Fruit fly (Drosophila melanogaster) whole organism, prepupa: ENCODE data around the gene CG3982.

Experiments
- Blimp-1 ChIP-seq: fragments of 200-800 bp; sonication (Bioruptor generic); optimal IDR thresholded peaks from 3 replicates; lab custom pipeline; 2017; ENCODE audit warnings: missing biosample characterization, missing genetic modification characterization, mild to moderate bottlenecking, moderate library complexity, missing genetic modification reagents
- CG10631 ChIP-seq: fragments of 200-800 bp; sonication (Bioruptor generic); optimal IDR thresholded peaks from 2 replicates; lab custom pipeline; 2016; ENCODE audit warnings: missing biosample characterization, missing genetic modification characterization
- CG10669 ChIP-seq: fragments of 200-800 bp; sonication (Bioruptor generic); optimal IDR thresholded peaks from 3 replicates; lab custom pipeline; 2018; ENCODE audit warnings: missing biosample characterization, mild to moderate bottlenecking, missing genetic modification characterization, moderate library complexity
- CG11294 ChIP-seq: fragments of 200-800 bp; sonication (Bioruptor generic); IDR thresholded peaks from 2 replicates; pipeline ENCODE4 v1.3.6; 2022; ENCODE audit warnings: missing biosample characterization, missing genetic modification characterization
- CG11902 ChIP-seq: fragments of 200-800 bp; sonication (Bioruptor generic); optimal IDR thresholded peaks from 3 replicates; lab custom pipeline; 2016; ENCODE audit warnings: missing biosample characterization, missing genetic modification characterization
- CG15336 ChIP-seq: fragments of 200-800 bp; sonication (Bioruptor generic); IDR thresholded peaks from 2 replicates; pipeline ENCODE4 v1.3.6; 2022; ENCODE audit warnings: missing biosample characterization, missing genetic modification characterization
- CG1621 ChIP-seq: fragments of 200-800 bp; sonication (Bioruptor generic); optimal IDR thresholded peaks from 3 replicates; lab custom pipeline; 2018; ENCODE audit warnings: missing biosample characterization, mild to moderate bottlenecking, missing genetic modification characterization
- CG16779 ChIP-seq: fragments of 200-800 bp; sonication (Bioruptor generic); optimal IDR thresholded peaks from 3 replicates; lab custom pipeline; 2017; ENCODE audit warnings: missing biosample characterization, mild to moderate bottlenecking, missing genetic modification characterization
- CG3032 ChIP-seq: fragments of 200-800 bp; optimal IDR thresholded peaks from 2 replicates; lab custom pipeline; 2019; ENCODE audit warnings: missing biosample characterization, mild to moderate bottlenecking, missing genetic modification characterization, moderate library complexity
- CG31627 ChIP-seq: fragments of 200-800 bp; sonication (Bioruptor generic); optimal IDR thresholded peaks from 3 replicates; lab custom pipeline; 2016; ENCODE audit warnings: missing biosample characterization, missing genetic modification characterization
- CG32006 ChIP-seq: fragments of 200-800 bp; sonication (Bioruptor generic); optimal IDR thresholded peaks from 3 replicates; lab custom pipeline; 2017; ENCODE audit warnings: missing biosample characterization, mild to moderate bottlenecking, missing genetic modification characterization
- CG34406 ChIP-seq: fragments of 200-800 bp; sonication (Bioruptor generic); optimal IDR thresholded peaks from 3 replicates; lab custom pipeline; 2016; ENCODE audit warnings: missing biosample characterization, missing genetic modification characterization
- CG4318 ChIP-seq: fragments of 200-800 bp; sonication (Bioruptor generic); optimal IDR thresholded peaks from 3 replicates; lab custom pipeline; 2017; ENCODE audit warnings: missing biosample characterization, mild to moderate bottlenecking, missing genetic modification characterization
- CG6163 ChIP-seq: fragments of 200-800 bp; sonication (Bioruptor generic); IDR thresholded peaks from 3 replicates; pipeline ENCODE4 v1.3.6; 2022; ENCODE audit warnings: missing biosample characterization, missing genetic modification characterization
- CG6276 ChIP-seq: fragments of 200-800 bp; sonication (Bioruptor generic); optimal IDR thresholded peaks from 2 replicates; lab custom pipeline; 2017; ENCODE audit warnings: missing biosample characterization, mild to moderate bottlenecking, missing genetic modification characterization
- CG6792 ChIP-seq: fragments of 200-800 bp; sonication (Bioruptor generic); optimal IDR thresholded peaks from 3 replicates; lab custom pipeline; 2016; ENCODE audit warnings: missing biosample characterization, missing genetic modification characterization
- CG6808 ChIP-seq: fragments of 200-800 bp; sonication (Bioruptor generic); optimal IDR thresholded peaks from 3 replicates; lab custom pipeline; 2017; ENCODE audit warnings: missing biosample characterization, missing genetic modification characterization, mild to moderate bottlenecking, moderate library complexity, missing genetic modification reagents
- CG7368 ChIP-seq: fragments of 200-800 bp; sonication (Bioruptor generic); optimal IDR thresholded peaks from 3 replicates; lab custom pipeline; 2016; ENCODE audit warnings: missing biosample characterization, missing genetic modification characterization
- CG8319 ChIP-seq: fragments of 200-800 bp; sonication (Bioruptor generic); optimal IDR thresholded peaks from 3 replicates; lab custom pipeline; 2016; ENCODE audit warnings: missing biosample characterization, missing genetic modification characterization
- CG8632 ChIP-seq: fragments of 200-800 bp; sonication (Bioruptor generic); optimal IDR thresholded peaks from 3 replicates; lab custom pipeline; 2016; ENCODE audit warnings: missing biosample characterization, missing genetic modification characterization
- Eip75B ChIP-seq: fragments of 200-800 bp; sonication (Bioruptor generic); optimal IDR thresholded peaks from 3 replicates; lab custom pipeline; 2016; ENCODE audit warnings: missing biosample characterization, missing genetic modification characterization
- Eip78C ChIP-seq: fragments of 200-800 bp; sonication (Bioruptor generic); peaks from one replicate; lab custom pipeline; 2016; ENCODE audit warnings: missing biosample characterization, missing genetic modification characterization
- Eip93F ChIP-seq: fragments of 200-800 bp; sonication (Bioruptor generic); optimal IDR thresholded peaks from 2 replicates; lab custom pipeline; 2016; ENCODE audit warnings: missing biosample characterization, mild to moderate bottlenecking, missing genetic modification characterization
- Ets21C ChIP-seq: fragments of 200-800 bp; sonication (Bioruptor generic); optimal IDR thresholded peaks from 3 replicates; lab custom pipeline; 2016; ENCODE audit warnings: missing biosample characterization, missing genetic modification characterization
- Ets96B ChIP-seq: fragments of 200-800 bp; optimal IDR thresholded peaks from 2 replicates; lab custom pipeline; 2019; ENCODE audit warnings: missing biosample characterization, mild to moderate bottlenecking, missing genetic modification characterization, moderate library complexity
- Hr38 ChIP-seq: sonication (Bioruptor generic); optimal IDR thresholded peaks from 2 replicates; lab custom pipeline; 2016; ENCODE audit warnings: missing biosample characterization, missing genetic modification characterization
- Hr39 ChIP-seq: fragments of 200-800 bp; sonication (Bioruptor generic); optimal IDR thresholded peaks from 2 replicates; lab custom pipeline; 2016; ENCODE audit warnings: missing biosample characterization, missing genetic modification characterization
- Hr4 ChIP-seq: fragments of 200-800 bp; sonication (Bioruptor generic); optimal IDR thresholded peaks from 3 replicates; lab custom pipeline; 2016; ENCODE audit warnings: missing biosample characterization, missing genetic modification characterization
- Lpt ChIP-seq: fragments of 200-800 bp; sonication (Bioruptor generic); optimal IDR thresholded peaks from 3 replicates; lab custom pipeline; 2016; ENCODE audit warnings: missing biosample characterization, missing genetic modification characterization
- OdsH ChIP-seq: fragments of 200-800 bp; sonication (Bioruptor generic); optimal IDR thresholded peaks from 3 replicates; lab custom pipeline; 2016; ENCODE audit warnings: missing biosample characterization, missing genetic modification characterization
- Sox102F ChIP-seq: fragments of 200-800 bp; sonication (Bioruptor generic); optimal IDR thresholded peaks from 2 replicates; lab custom pipeline; 2016; ENCODE audit warnings: missing biosample characterization, mild to moderate bottlenecking, missing genetic modification characterization
- Sox14 ChIP-seq: fragments of 200-800 bp; sonication (Bioruptor generic); optimal IDR thresholded peaks from 3 replicates; lab custom pipeline; 2016; ENCODE audit warnings: missing biosample characterization, missing genetic modification characterization
- achi ChIP-seq: fragments of 200-800 bp; sonication (Bioruptor generic); optimal IDR thresholded peaks from 3 replicates; lab custom pipeline; 2016; ENCODE audit warnings: missing biosample characterization, missing genetic modification characterization
- acj6 ChIP-seq: fragments of 200-800 bp; sonication (Bioruptor generic); optimal IDR thresholded peaks from 3 replicates; lab custom pipeline; 2016; ENCODE audit warnings: missing biosample characterization, missing genetic modification characterization
- cyc ChIP-seq: fragments of 200-800 bp; sonication (Bioruptor generic); optimal IDR thresholded peaks from 3 replicates; lab custom pipeline; 2016; ENCODE audit warnings: missing biosample characterization, missing genetic modification characterization
- dac ChIP-seq: fragments of 200-800 bp; sonication (Bioruptor generic); optimal IDR thresholded peaks from 2 replicates; lab custom pipeline; 2017; ENCODE audit warnings: missing biosample characterization, mild to moderate bottlenecking, missing genetic modification characterization
- dsx ChIP-seq: fragments of 200-800 bp; optimal IDR thresholded peaks from 3 replicates; lab custom pipeline; 2019; ENCODE audit warnings: missing biosample characterization, mild to moderate bottlenecking, missing genetic modification characterization, moderate library complexity; ENCODE audit not compliant: poor library complexity, severe bottlenecking
- eg ChIP-seq: fragments of 200-800 bp; sonication (Bioruptor generic); IDR thresholded peaks from 3 replicates; pipeline ENCODE4 v1.3.6; 2022; ENCODE audit warnings: missing biosample characterization, missing genetic modification characterization
- esn ChIP-seq: fragments of 200-800 bp; sonication (Bioruptor generic); optimal IDR thresholded peaks from 2 replicates; lab custom pipeline; 2016; ENCODE audit warnings: missing biosample characterization, mild to moderate bottlenecking, missing genetic modification characterization, moderate library complexity
- fd59A ChIP-seq: fragments of 200-800 bp; sonication (Bioruptor generic); optimal IDR thresholded peaks from 2 replicates; lab custom pipeline; 2017; ENCODE audit warnings: missing biosample characterization, mild to moderate bottlenecking, missing genetic modification characterization, missing genetic modification reagents
- fd85E ChIP-seq: fragments of 200-800 bp; sonication (Bioruptor generic); optimal IDR thresholded peaks from 3 replicates; lab custom pipeline; 2016; ENCODE audit warnings: missing biosample characterization, missing genetic modification characterization
- fkh ChIP-seq: fragments of 200-800 bp; sonication (Bioruptor generic); optimal IDR thresholded peaks from 3 replicates; lab custom pipeline; 2017; ENCODE audit warnings: missing biosample characterization, mild to moderate bottlenecking, missing genetic modification characterization, moderate library complexity
- net ChIP-seq: fragments of 200-800 bp; sonication (Bioruptor generic); optimal IDR thresholded peaks from 3 replicates; lab custom pipeline; 2016; ENCODE audit warnings: missing biosample characterization, missing genetic modification characterization
- pdm3 ChIP-seq: fragments of 200-800 bp; sonication (Bioruptor generic); optimal IDR thresholded peaks from 3 replicates; lab custom pipeline; 2016; ENCODE audit warnings: missing biosample characterization, missing genetic modification characterization
- salr ChIP-seq, 2 experiments: fragments of 200-800 bp; sonication (Bioruptor generic); optimal IDR thresholded peaks; 3 replicates each; lab custom pipeline; 2016 to 2018; ENCODE audit warnings: missing biosample characterization in 2 of 2, missing genetic modification characterization in 2 of 2, mild to moderate bottlenecking in 1 of 2
- ss ChIP-seq, 2 experiments: fragments of 200-800 bp; sonication (Bioruptor generic); optimal IDR thresholded peaks; 2 replicates in 1 of 2; 3 replicates in 1 of 2; lab custom pipeline; 2017 to 2018; ENCODE audit warnings: mild to moderate bottlenecking in 2 of 2, missing biosample characterization in 2 of 2, missing genetic modification characterization in 2 of 2, moderate library complexity in 1 of 2
- svp ChIP-seq: fragments of 200-800 bp; sonication (Bioruptor generic); peaks from one replicate; lab custom pipeline; 2016; ENCODE audit warnings: missing biosample characterization, missing genetic modification characterization
- topi ChIP-seq: fragments of 200-800 bp; sonication (Bioruptor generic); optimal IDR thresholded peaks from 3 replicates; lab custom pipeline; 2016; ENCODE audit warnings: missing biosample characterization, missing genetic modification characterization

CG3982 gene

dm6 chr3L:9452422-9452821 lies 35.2 kb upstream of the CG3982 start:
- TF ChIP-seq CG4318 (GFP tag; lab: Kevin White, UChicago) = no peak
- TF ChIP-seq Hr4 (GFP tag; lab: Kevin White, UChicago) = no peak
- TF ChIP-seq net (GFP tag; lab: Kevin White, UChicago) = no peak
- TF ChIP-seq Eip93F = no peak
- no peak for TF ChIP-seq CG3032
- TF ChIP-seq fd85E = no peak
- no peak for TF ChIP-seq Sox14
- TF ChIP-seq achi (GFP tag; lab: Kevin White, UChicago) = no peak
- TF ChIP-seq CG6808 (GFP tag; lab: Kevin White, UChicago) = no peak
- no peak for TF ChIP-seq CG6276 (GFP tag; lab: Kevin White, UChicago)
- TF ChIP-seq CG10631 = no peak
- no peak for TF ChIP-seq eg (GFP tag; lab: Robert Waterston, UW)
- TF ChIP-seq CG31627 (GFP tag; lab: Kevin White, UChicago) = no peak
- TF ChIP-seq CG1621 (tag; lab: Kevin White, UChicago) = no peak
- no peak for TF ChIP-seq ss (GFP tag; optimal IDR thresholded peaks at IDR 0.05; lab: Kevin White, UChicago)
- TF ChIP-seq, all 60 proteins: peak for 0

- TF ChIP-seq Eip78C (GFP tag; lab: Kevin White, UChicago) (peak; percentile 89), CG6792 (GFP tag; lab: Kevin White, UChicago) (peak; percentile 48), cyc (GFP tag; lab: Kevin White, UChicago) (peak; percentile 67), net (GFP tag; lab: Kevin White, UChicago) (peak; percentile 47), esn (peak; percentile 75), CG34406 (GFP tag; lab: Kevin White, UChicago) (peak; percentile 19), CG8319 (GFP tag; lab: Kevin White, UChicago) (no peak), Ets21C (GFP tag; lab: Kevin White, UChicago) (peak; percentile 31), CG11902 (GFP tag; lab: Kevin White, UChicago) (no peak), CG31627 (GFP tag; lab: Kevin White, UChicago) (peak; percentile 23), salr (GFP tag; optimal IDR thresholded peaks at IDR 0.05; lab: Kevin White, UChicago) (no peak), CG10669 (peak; percentile 32), svp (GFP tag; lab: Kevin White, UChicago) (peak; percentile 84), fd59A (no peak), Blimp-1 (GFP tag; lab: Kevin White, UChicago) (peak; percentile 25), CG1621 (tag; lab: Kevin White, UChicago) (peak; percentile 11), achi (GFP tag; lab: Kevin White, UChicago) (peak; percentile 60), CG6163 (GFP tag; lab: Robert Waterston, UW) (no peak), CG11294 (GFP tag; lab: Robert Waterston, UW) (no peak), CG32006 (GFP tag; lab: Kevin White, UChicago) (no peak), OdsH (GFP tag; lab: Kevin White, UChicago) (no peak), fkh (GFP tag; lab: Kevin White, UChicago) (peak; percentile 94), dac (GFP tag; lab: Kevin White, UChicago) (no peak), topi (GFP tag; lab: Kevin White, UChicago) (peak; percentile 55), ss (GFP tag; optimal IDR thresholded peaks at IDR 0.05; lab: Kevin White, UChicago) (peak in 1 of 2 experiments; percentile 66), Sox102F (no peak), acj6 (GFP tag; lab: Kevin White, UChicago) (peak; percentile 58), Lpt (GFP tag; lab: Kevin White, UChicago) (peak; percentile 56), Sox14 (peak; percentile 30), Ets96B (peak; percentile 56), Eip93F (peak; percentile 64), eg (GFP tag; lab: Robert Waterston, UW) (peak; percentile 55; the same call in 2 of the 3 replicates), CG6276 (GFP tag; lab: Kevin White, UChicago) (no peak), Eip75B (GFP tag; lab: Kevin White, UChicago) (peak; percentile 72), Hr38 (GFP tag; lab: Kevin White, UChicago) (no peak), CG8632 (peak; percentile 9), Hr39 (GFP tag; lab: Kevin White, UChicago) (peak; percentile 28), CG7368 (peak; percentile 54), CG3032 (peak; percentile 70), CG15336 (GFP tag; lab: Robert Waterston, UW) (0 out of 2 replicates have a peak, but pooled peaks have one; percentile 25), CG16779 (tag; lab: Kevin White, UChicago) (no peak), CG6808 (GFP tag; lab: Kevin White, UChicago) (peak; percentile 52), dsx (GFP tag; lab: Kevin White, UChicago) (peak; percentile 58), pdm3 (GFP tag; lab: Kevin White, UChicago) (no peak)
Observed at dm6 chr3L:9451522-9452118, 34.4 kb upstream of the CG3982 start, which contains the start of the genes CG3448 and ghi. TSS of gene CG3448 (minus strand) at chr3L:9451572. TSS of gene ghi (plus strand) at chr3L:9451876.
